Worm (Caenorhabditis elegans) whole organism, L4 larva: ENCODE results near the gene T10G3.4.

Experiments used
- F10B5.3 ChIP-seq: sonication (generic microtip); optimal IDR thresholded peaks from 2 replicates; lab custom pipeline; 2016; ENCODE audit warnings: mild to moderate bottlenecking, missing genetic modification characterization, missing compliant biosample characterization
- F37D6.2 ChIP-seq: sonication (generic microtip); optimal IDR thresholded peaks from 2 replicates; lab custom pipeline; 2016; ENCODE audit warnings: mild to moderate bottlenecking, missing genetic modification characterization, missing compliant biosample characterization
- R02D3.7 ChIP-seq: fragments of 150-350 bp; sonication (generic microtip); optimal IDR thresholded peaks from 3 replicates; lab custom pipeline; 2014; ENCODE audit warnings: missing biosample characterization, missing genetic modification characterization
- T26A8.4 ChIP-seq: fragments of 200-800 bp; sonication (Bioruptor generic); IDR thresholded peaks from 2 replicates; pipeline ENCODE4 v1.3.6; 2022; ENCODE audit warnings: missing genetic modification characterization, missing compliant biosample characterization
- aha-1 ChIP-seq: fragments of 150-350 bp; peaks from one replicate; lab custom pipeline; 2014; ENCODE audit warnings: missing biosample characterization, missing genetic modification characterization
- aly-2 ChIP-seq: sonication (generic microtip); optimal IDR thresholded peaks from 2 replicates; lab custom pipeline; 2018; ENCODE audit warnings: missing biosample characterization, missing genetic modification characterization
- arid-1 ChIP-seq: fragments of 200-800 bp; sonication (Bioruptor generic); conservative IDR thresholded peaks from 2 replicates; pipeline ENCODE4 v1.3.6; 2022; ENCODE audit warnings: missing genetic modification reagents, missing genetic modification characterization, missing compliant biosample characterization
- ceh-62 ChIP-seq: sonication (generic microtip); optimal IDR thresholded peaks from 2 replicates; lab custom pipeline; 2017; ENCODE audit warnings: missing biosample characterization, missing genetic modification characterization
- cey-2 ChIP-seq: sonication (generic microtip); optimal IDR thresholded peaks from 3 replicates; lab custom pipeline; 2017; ENCODE audit warnings: missing genetic modification characterization, mild to moderate bottlenecking, missing compliant biosample characterization, antibody characterized with exemption, borderline replicate concordance; ENCODE audit not compliant: insufficient read depth
- daf-12 ChIP-seq: fragments of 150-350 bp; optimal IDR thresholded peaks from 2 replicates; lab custom pipeline; 2014; ENCODE audit warnings: missing biosample characterization, missing genetic modification reagents, missing genetic modification characterization
- daf-16 ChIP-seq, 3 experiments: sonication (generic microtip); optimal IDR thresholded peaks; 2 replicates each; lab custom pipeline; 2016 to 2017; ENCODE audit warnings: missing genetic modification characterization in 3 of 3, missing genetic modification reagents in 3 of 3, mild to moderate bottlenecking in 2 of 3, missing compliant biosample characterization in 2 of 3, missing biosample characterization in 1 of 3, moderate library complexity in 1 of 3
- daf-19 ChIP-seq: fragments of 200-800 bp; sonication (Bioruptor generic); conservative IDR thresholded peaks from 2 replicates; pipeline ENCODE4 v1.3.6; 2022; ENCODE audit warnings: missing genetic modification characterization, missing compliant biosample characterization
- dmd-6 ChIP-seq: fragments of 200-800 bp; sonication (Bioruptor generic); IDR thresholded peaks from 2 replicates; pipeline ENCODE4 v1.3.6; 2022; ENCODE audit warnings: missing genetic modification reagents, missing genetic modification characterization, missing compliant biosample characterization
- dmd-8 ChIP-seq: fragments of 200-800 bp; sonication (Bioruptor generic); IDR thresholded peaks from 2 replicates; pipeline ENCODE4 v1.3.6; 2022; ENCODE audit warnings: missing genetic modification characterization, missing compliant biosample characterization
- dpl-1 ChIP-seq: fragments of 150-350 bp; optimal IDR thresholded peaks from 2 replicates; lab custom pipeline; 2014; ENCODE audit warnings: missing biosample characterization, missing genetic modification reagents, missing genetic modification characterization
- duxl-1 ChIP-seq: sonication (generic microtip); optimal IDR thresholded peaks from 2 replicates; lab custom pipeline; 2016; ENCODE audit warnings: mild to moderate bottlenecking, missing genetic modification characterization, moderate library complexity, missing compliant biosample characterization; ENCODE audit not compliant: poor library complexity
- dve-1 ChIP-seq: sonication (generic microtip); optimal IDR thresholded peaks from 2 replicates; lab custom pipeline; 2017; ENCODE audit warnings: antibody characterized with exemption, mild to moderate bottlenecking, missing genetic modification characterization, missing compliant biosample characterization; ENCODE audit not compliant: insufficient read depth
- egl-27 ChIP-seq: sonication (generic microtip); optimal IDR thresholded peaks from 3 replicates; lab custom pipeline; 2017; ENCODE audit warnings: missing biosample characterization, missing genetic modification reagents, missing genetic modification characterization
- egl-43 ChIP-seq: fragments of 200-800 bp; sonication (Bioruptor generic); IDR thresholded peaks from 2 replicates; pipeline ENCODE4 v1.3.6; 2022; ENCODE audit warnings: missing genetic modification reagents, missing genetic modification characterization, missing compliant biosample characterization
- fos-1 ChIP-seq: fragments of 150-350 bp; optimal IDR thresholded peaks from 2 replicates; lab custom pipeline; 2014; ENCODE audit warnings: missing biosample characterization, missing genetic modification characterization
- hif-1 ChIP-seq, 2 experiments: sonication (generic microtip); optimal IDR thresholded peaks; 2 replicates each; lab custom pipeline; 2016 to 2017; ENCODE audit warnings: missing compliant biosample characterization in 2 of 2, missing genetic modification characterization in 2 of 2, missing genetic modification reagents in 2 of 2, missing genotype in 2 of 2, mild to moderate bottlenecking in 1 of 2
- hlh-11 ChIP-seq: fragments of 200-800 bp; sonication (Bioruptor generic); optimal IDR thresholded peaks from 2 replicates; lab custom pipeline; 2018; ENCODE audit warnings: mild to moderate bottlenecking, missing genetic modification characterization, missing compliant biosample characterization
- hmg-1.1 ChIP-seq: fragments of 200-800 bp; sonication (Bioruptor generic); IDR thresholded peaks from 2 replicates; pipeline ENCODE4 v1.3.6; 2022; ENCODE audit warnings: missing genetic modification reagents, missing genetic modification characterization, missing compliant biosample characterization
- lin-1 ChIP-seq: fragments of 200-800 bp; sonication (Bioruptor generic); IDR thresholded peaks from 2 replicates; pipeline ENCODE4 v1.3.6; 2022; ENCODE audit warnings: missing genetic modification reagents, missing genetic modification characterization, missing compliant biosample characterization
- lin-13 ChIP-seq: fragments of 150-350 bp; optimal IDR thresholded peaks from 2 replicates; lab custom pipeline; 2014; ENCODE audit warnings: missing biosample characterization, missing genetic modification reagents, missing genetic modification characterization
- lin-38 ChIP-seq: fragments of 200-800 bp; sonication (Bioruptor generic); IDR thresholded peaks from 2 replicates; pipeline ENCODE4 v1.3.6; 2022; ENCODE audit warnings: missing genetic modification reagents, missing genetic modification characterization, missing compliant biosample characterization
- lin-39 ChIP-seq: fragments of 150-350 bp; optimal IDR thresholded peaks from 2 replicates; lab custom pipeline; 2014; ENCODE audit warnings: missing biosample characterization, missing genetic modification reagents, missing genetic modification characterization
- lir-3 ChIP-seq: sonication (generic microtip); optimal IDR thresholded peaks from 2 replicates; lab custom pipeline; 2016; ENCODE audit warnings: mild to moderate bottlenecking, missing genetic modification characterization, missing compliant biosample characterization
- madf-5 ChIP-seq, 2 experiments: fragments of 200-800 bp; sonication (Bioruptor generic); IDR thresholded peaks; 2 replicates each; pipeline ENCODE4 v1.3.6; 2022; ENCODE audit warnings: missing compliant biosample characterization in 2 of 2, missing genetic modification characterization in 2 of 2
- madf-9 ChIP-seq: fragments of 200-800 bp; sonication (Bioruptor generic); conservative IDR thresholded peaks from 2 replicates; pipeline ENCODE4 v1.3.6; 2022; ENCODE audit warnings: missing genetic modification reagents, missing genetic modification characterization, missing compliant biosample characterization
- mdt-29 ChIP-seq: fragments of 200-800 bp; sonication (Bioruptor generic); IDR thresholded peaks from 2 replicates; pipeline ENCODE4 v1.3.6; 2022; ENCODE audit warnings: missing genetic modification reagents, missing genetic modification characterization, missing compliant biosample characterization
- mes-2 ChIP-seq: sonication (generic microtip); optimal IDR thresholded peaks from 2 replicates; lab custom pipeline; 2016; ENCODE audit warnings: missing genotype, mild to moderate bottlenecking, missing genetic modification characterization, missing compliant biosample characterization; ENCODE audit not compliant: poor library complexity, severe bottlenecking
- mxl-2 ChIP-seq: fragments of 200-800 bp; sonication (Bioruptor generic); conservative IDR thresholded peaks from 2 replicates; pipeline ENCODE4 v1.3.6; 2022; ENCODE audit warnings: missing genetic modification reagents, missing genetic modification characterization, missing compliant biosample characterization
- mxl-3 ChIP-seq: fragments of 200-800 bp; sonication (Bioruptor generic); optimal IDR thresholded peaks from 2 replicates; lab custom pipeline; 2018; ENCODE audit warnings: mild to moderate bottlenecking, missing genetic modification characterization, missing compliant biosample characterization
- nhr-102 ChIP-seq: sonication (generic microtip); optimal IDR thresholded peaks from 2 replicates; lab custom pipeline; 2016; ENCODE audit warnings: mild to moderate bottlenecking, missing genetic modification characterization, moderate library complexity, missing compliant biosample characterization
- nhr-111 ChIP-seq: fragments of 200-800 bp; sonication (Bioruptor generic); optimal IDR thresholded peaks from 2 replicates; lab custom pipeline; 2018; ENCODE audit warnings: mild to moderate bottlenecking, missing genetic modification characterization, missing compliant biosample characterization
- nhr-28 ChIP-seq: fragments of 150-350 bp; optimal IDR thresholded peaks from 2 replicates; lab custom pipeline; 2014; ENCODE audit warnings: missing biosample characterization, missing genetic modification characterization
- nhr-41 ChIP-seq: fragments of 200-800 bp; sonication (Bioruptor generic); IDR thresholded peaks from 2 replicates; pipeline ENCODE4 v1.3.6; 2022; ENCODE audit warnings: missing genetic modification reagents, missing genetic modification characterization, missing compliant biosample characterization
- nhr-48 ChIP-seq: sonication (generic microtip); optimal IDR thresholded peaks from 2 replicates; lab custom pipeline; 2016; ENCODE audit warnings: mild to moderate bottlenecking, missing genetic modification characterization, missing compliant biosample characterization
- nhr-77 ChIP-seq: fragments of 150-350 bp; optimal IDR thresholded peaks from 2 replicates; lab custom pipeline; 2014; ENCODE audit warnings: missing biosample characterization, missing genetic modification characterization
- pha-4 ChIP-seq, 2 experiments: fragments of 150-350 bp in 1 of 2; fragments of 200-800 bp in 1 of 2; sonication (Bioruptor generic) in 1 of 2; IDR thresholded peaks in 1 of 2; optimal IDR thresholded peaks in 1 of 2; 2 replicates each; pipeline versions ENCODE4 v1.3.6 to Lab custom; 2014 to 2022; ENCODE audit warnings: missing genetic modification characterization in 2 of 2, missing genetic modification reagents in 2 of 2, missing biosample characterization in 1 of 2, missing compliant biosample characterization in 1 of 2
- tra-1 ChIP-seq: fragments of 200-800 bp; sonication (Bioruptor generic); IDR thresholded peaks from 2 replicates; pipeline ENCODE4 v1.3.6; 2022; ENCODE audit warnings: missing genetic modification reagents, missing genetic modification characterization, missing compliant biosample characterization
- unc-130 ChIP-seq: sonication (generic microtip); optimal IDR thresholded peaks from 2 replicates; lab custom pipeline; 2016; ENCODE audit warnings: missing genetic modification reagents, missing genetic modification characterization, missing compliant biosample characterization
- vab-7 ChIP-seq: fragments of 200-800 bp; sonication (Bioruptor generic); IDR thresholded peaks from 2 replicates; pipeline ENCODE4 v1.3.6; 2022; ENCODE audit warnings: missing genetic modification reagents, missing genetic modification characterization, missing compliant biosample characterization
- zfp-2 ChIP-seq: sonication (generic microtip); optimal IDR thresholded peaks from 2 replicates; lab custom pipeline; 2016; ENCODE audit warnings: mild to moderate bottlenecking, missing genetic modification characterization, missing compliant biosample characterization
- zip-11 ChIP-seq: fragments of 200-800 bp; sonication (Bioruptor generic); IDR thresholded peaks from 2 replicates; pipeline ENCODE4 v1.3.6; 2022; ENCODE audit warnings: missing genetic modification characterization, missing compliant biosample characterization
- zip-2 ChIP-seq: fragments of 150-350 bp; optimal IDR thresholded peaks from 2 replicates; lab custom pipeline; 2014; ENCODE audit warnings: missing biosample characterization, missing genetic modification characterization
- ztf-7 ChIP-seq: fragments of 150-350 bp; optimal IDR thresholded peaks from 2 replicates; lab custom pipeline; 2014; ENCODE audit warnings: missing biosample characterization, missing genetic modification characterization

Gene T10G3.4

DNA sequence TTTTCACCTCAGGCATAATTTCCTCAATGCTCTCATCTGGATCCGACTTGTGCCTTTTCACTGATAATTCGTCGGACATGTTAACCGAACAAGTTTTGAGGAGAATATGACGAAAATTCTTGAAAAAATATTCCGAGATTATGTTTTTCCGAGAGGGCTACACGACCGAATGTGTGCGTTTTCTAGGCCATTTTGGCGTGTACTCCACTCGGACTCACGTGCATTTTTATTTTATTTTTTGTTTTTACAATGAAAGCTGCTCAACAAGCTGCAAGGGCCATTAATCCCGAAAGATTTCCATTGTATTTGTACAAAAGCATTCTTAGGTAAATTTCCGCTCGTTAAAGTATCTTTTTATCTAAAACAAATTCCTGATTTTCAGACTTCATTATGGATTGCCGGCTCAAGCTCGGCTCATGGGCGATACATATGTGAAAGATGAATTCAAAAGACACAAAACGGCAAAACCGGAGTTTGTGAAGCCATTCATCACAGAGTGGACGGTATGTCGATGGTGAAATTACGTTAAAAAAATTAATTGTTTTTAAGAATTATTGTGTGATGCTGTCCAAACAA is 16.0 kb downstream of the T10G3.4 start, which contains the start of the genes F25H9.6 and F25H9.7 (continued):
- peak; percentile 91 for TF ChIP-seq aha-1 (tag; lab: Kevin White, UChicago)
- TF ChIP-seq pha-4 (GFP tag; IDR thresholded peaks at IDR 0.05; lab: Robert Waterston, UW), result peak; percentile 36; the same call in 1 of the 2 replicates
- TF ChIP-seq pha-4 (tag; optimal IDR thresholded peaks at IDR 0.05; lab: Kevin White, UChicago), result no peak
- no peak for TF ChIP-seq nhr-41 (GFP tag; lab: Robert Waterston, UW)
- TF ChIP-seq zip-11, result no peak
- peak; percentile 93 for TF ChIP-seq dmd-6 (GFP tag; lab: Robert Waterston, UW)
- TF ChIP-seq cey-2 (tag; lab: Kevin White, UChicago), result no peak
- peak; percentile 44 for TF ChIP-seq F10B5.3
- no peak for TF ChIP-seq aly-2
- TF ChIP-seq egl-43 (GFP tag; lab: Robert Waterston, UW), result no peak
- peak in 1 of 2 experiments; percentile 40; a peak in 1 of 4 replicates for TF ChIP-seq madf-5 (GFP tag; IDR thresholded peaks at IDR 0.05; lab: Robert Waterston, UW)
- peak; percentile 97 for TF ChIP-seq unc-130 (GFP tag; lab: Kevin White, UChicago)
- peak; percentile 84 for TF ChIP-seq T26A8.4
- no peak for TF ChIP-seq lin-39 (tag; lab: Kevin White, UChicago)
- TF ChIP-seq nhr-28, result peak; percentile 13
- peak; percentile 71 for TF ChIP-seq mxl-3 (GFP tag; lab: Kevin White, UChicago)
- 0 out of 2 replicates have a peak, but pooled peaks have one; percentile 33 for TF ChIP-seq daf-19 (GFP tag; lab: Robert Waterston, UW)
- TF ChIP-seq zip-2 (tag; lab: Kevin White, UChicago), result peak; percentile 11
- no peak for TF ChIP-seq fos-1 (tag; lab: Kevin White, UChicago)
- peak; percentile 79 for TF ChIP-seq lin-38 (GFP tag; lab: Robert Waterston, UW)
- TF ChIP-seq nhr-77 (tag; lab: Kevin White, UChicago), result peak; percentile 58
- TF ChIP-seq daf-12 (tag; lab: Kevin White, UChicago), result no peak
- peak; percentile 93 for TF ChIP-seq madf-9 (GFP tag; lab: Robert Waterston, UW)
- peak; percentile 79; the same call in 1 of the 2 replicates for TF ChIP-seq tra-1 (GFP tag; lab: Robert Waterston, UW)
- peak; percentile 45 for TF ChIP-seq nhr-111 (GFP tag; lab: Kevin White, UChicago)
- peak; percentile 2 to 96 for TF ChIP-seq hif-1 (tag; optimal IDR thresholded peaks at IDR 0.05; lab: Kevin White, UChicago)
- TF ChIP-seq R02D3.7 (tag; lab: Kevin White, UChicago), result no peak
- no peak for TF ChIP-seq egl-27 (tag; lab: Kevin White, UChicago)
- TF ChIP-seq duxl-1 (tag; lab: Kevin White, UChicago), result peak; percentile 88
- TF ChIP-seq ztf-7, result peak; percentile 65
- peak; percentile 60; the same call in 1 of the 2 replicates for TF ChIP-seq arid-1 (GFP tag; lab: Robert Waterston, UW)
- TF ChIP-seq vab-7 (GFP tag; lab: Robert Waterston, UW), result peak; percentile 57; the same call in 1 of the 2 replicates
- TF ChIP-seq dpl-1, result peak; percentile 77
- peak; percentile 69; the same call in 1 of the 2 replicates for TF ChIP-seq mdt-29
- no peak for TF ChIP-seq lin-1 (GFP tag; lab: Robert Waterston, UW)
- peak; percentile 50; the same call in 1 of the 2 replicates for TF ChIP-seq hmg-1.1 (GFP tag; lab: Robert Waterston, UW)
- TF ChIP-seq dve-1 (tag; lab: Kevin White, UChicago), result peak; percentile 81
- peak; percentile 66 for TF ChIP-seq hlh-11 (tag; lab: Kevin White, UChicago)
- no peak for TF ChIP-seq ceh-62 (tag; lab: Kevin White, UChicago)
- TF ChIP-seq daf-16 (GFP tag; optimal IDR thresholded peaks at IDR 0.05; lab: Kevin White, UChicago), result peak; percentile 43 to 86
- TF ChIP-seq daf-16 (tag; optimal IDR thresholded peaks at IDR 0.05; lab: Kevin White, UChicago), result peak; percentile 29
- no peak for TF ChIP-seq zfp-2 (tag; lab: Kevin White, UChicago)
- TF ChIP-seq lir-3 (tag; lab: Kevin White, UChicago), result peak; percentile 1
- peak; percentile 79 for TF ChIP-seq mxl-2
- TF ChIP-seq lin-13 (GFP tag; lab: Kevin White, UChicago), result peak; percentile 66
- TF ChIP-seq F37D6.2 (tag; lab: Kevin White, UChicago), result peak; percentile 70
- TF ChIP-seq nhr-48 (tag; lab: Kevin White, UChicago), result peak; percentile 38
- TF ChIP-seq nhr-102 (tag; lab: Kevin White, UChicago), result peak; percentile 48
- TF ChIP-seq dmd-8 (GFP tag; lab: Robert Waterston, UW), result 0 out of 2 replicates have a peak, but pooled peaks have one; percentile 12
- TF ChIP-seq mes-2 (tag; lab: Kevin White, UChicago), result peak; percentile 100
